Worm (Caenorhabditis elegans) whole organism, midembryonic: ENCODE measurements around the gene nos-3.

Source experiments
- T22C8.4 ChIP-seq: fragments of 200-800 bp; sonication (Bioruptor generic); IDR thresholded peaks from 2 replicates; pipeline ENCODE4 v1.3.6; 2022; ENCODE audit warnings: missing genetic modification characterization, missing compliant biosample characterization
- flt-1 ChIP-seq: fragments of 200-800 bp; sonication (Bioruptor generic); IDR thresholded peaks from 2 replicates; pipeline ENCODE4 v1.3.6; 2022; ENCODE audit warnings: missing genetic modification characterization, missing compliant biosample characterization
- klf-2 ChIP-seq: fragments of 200-800 bp; sonication (Bioruptor generic); conservative IDR thresholded peaks from 2 replicates; pipeline ENCODE4 v1.3.6; 2022; ENCODE audit warnings: missing genetic modification reagents, missing genetic modification characterization, missing compliant biosample characterization
- ref-1 ChIP-seq: fragments of 200-800 bp; sonication (Bioruptor generic); conservative IDR thresholded peaks from 2 replicates; pipeline ENCODE4 v1.3.6; 2022; ENCODE audit warnings: missing genetic modification reagents, missing genetic modification characterization, missing compliant biosample characterization
- tab-1 ChIP-seq: fragments of 200-800 bp; sonication (Bioruptor generic); IDR thresholded peaks from 2 replicates; pipeline ENCODE4 v1.3.6; 2022; ENCODE audit warnings: missing genetic modification characterization, missing compliant biosample characterization
- ztf-23 ChIP-seq: fragments of 200-800 bp; sonication (Bioruptor generic); IDR thresholded peaks from 2 replicates; pipeline ENCODE4 v1.3.6; 2022; ENCODE audit warnings: missing genetic modification reagents, missing genetic modification characterization, missing compliant biosample characterization
- ztf-29 ChIP-seq: fragments of 200-800 bp; sonication (Bioruptor generic); IDR thresholded peaks from 2 replicates; pipeline ENCODE4 v1.3.6; 2022; ENCODE audit warnings: missing genetic modification reagents, missing genetic modification characterization, missing compliant biosample characterization

DNA sequence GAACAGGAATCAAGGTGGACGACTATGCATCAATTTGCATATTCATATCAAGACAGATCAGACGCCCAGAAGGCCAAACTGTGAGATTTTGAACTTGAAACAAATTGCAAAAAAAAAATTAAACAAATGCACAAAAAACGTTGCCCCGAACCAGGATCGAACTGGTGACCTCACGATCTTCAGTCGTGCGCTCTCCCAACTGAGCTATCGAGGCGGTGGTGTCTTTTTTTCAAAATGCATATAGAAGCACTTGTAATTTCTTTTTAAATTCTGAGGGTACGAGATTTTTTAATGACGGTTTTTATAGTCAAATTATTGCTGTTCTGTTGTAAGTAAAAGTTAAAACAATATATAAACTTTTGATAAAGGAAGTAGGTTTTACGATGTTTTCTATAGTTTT is 33.0 kb upstream of the nos-3 start:
- TF ChIP-seq flt-1 (GFP tag; lab: Robert Waterston, UW) (no peak), klf-2 (GFP tag; lab: Robert Waterston, UW) (no peak), tab-1 (GFP tag; lab: Robert Waterston, UW) (peak; percentile 34; the same call in 1 of the 2 replicates), T22C8.4 (GFP tag; lab: Robert Waterston, UW) (no peak), ref-1 (GFP tag; lab: Robert Waterston, UW) (no peak), ztf-29 (GFP tag; lab: Robert Waterston, UW) (no peak), ztf-23 (GFP tag; lab: Robert Waterston, UW) (no peak)
